Fruit fly (Drosophila melanogaster) whole organism, embryonic: Measurements from ENCODE around the gene Pcyt1.
A peak's percentile ranks its signal among the peaks of the same experiment; 100 is the strongest.

Source experiments
- Atf-2 ChIP-seq: fragments of 200-800 bp; sonication (Bioruptor generic); optimal IDR thresholded peaks from 2 replicates; lab custom pipeline; 2016; ENCODE audit warnings: missing biosample characterization, missing genetic modification characterization
- Bteb2 ChIP-seq: fragments of 200-800 bp; sonication (Bioruptor generic); optimal IDR thresholded peaks from 2 replicates; lab custom pipeline; 2016; ENCODE audit warnings: missing biosample characterization, missing genetic modification characterization
- CG10147 ChIP-seq: fragments of 200-800 bp; sonication (Bioruptor generic); optimal IDR thresholded peaks from 2 replicates; lab custom pipeline; 2019; ENCODE audit warnings: missing biosample characterization, mild to moderate bottlenecking, missing genetic modification characterization, moderate library complexity
- CG10366 ChIP-seq: fragments of 200-800 bp; sonication (Bioruptor generic); IDR thresholded peaks from 2 replicates; pipeline ENCODE4 v1.3.6; 2022; ENCODE audit warnings: missing biosample characterization, missing genetic modification characterization
- CG10654 ChIP-seq: fragments of 200-800 bp; sonication (Bioruptor generic); optimal IDR thresholded peaks from 2 replicates; lab custom pipeline; 2016; ENCODE audit warnings: missing biosample characterization, missing genetic modification characterization
- CG11093 ChIP-seq: fragments of 200-800 bp; sonication (Bioruptor generic); IDR thresholded peaks from 3 replicates; pipeline ENCODE4 v1.3.6; 2022; ENCODE audit warnings: missing biosample characterization, missing genetic modification characterization
- CG12219 ChIP-seq: fragments of 200-800 bp; sonication (Bioruptor generic); optimal IDR thresholded peaks from 3 replicates; lab custom pipeline; 2018; ENCODE audit warnings: missing biosample characterization, mild to moderate bottlenecking, missing genetic modification characterization
- CG13123 ChIP-seq: fragments of 200-800 bp; sonication (Bioruptor generic); optimal IDR thresholded peaks from 2 replicates; lab custom pipeline; 2016; ENCODE audit warnings: missing biosample characterization, missing genetic modification characterization
- CG13296 ChIP-seq: fragments of 200-800 bp; sonication (Bioruptor generic); optimal IDR thresholded peaks from 3 replicates; lab custom pipeline; 2018; ENCODE audit warnings: missing biosample characterization, mild to moderate bottlenecking, missing genetic modification characterization
- CG13624 ChIP-seq: fragments of 200-800 bp; sonication (Bioruptor generic); optimal IDR thresholded peaks from 2 replicates; lab custom pipeline; 2016; ENCODE audit warnings: missing biosample characterization, missing genetic modification characterization
- CG14441 ChIP-seq: fragments of 200-800 bp; sonication (Bioruptor generic); IDR thresholded peaks from 2 replicates; pipeline ENCODE4 v1.3.6; 2022; ENCODE audit warnings: missing biosample characterization, missing genetic modification characterization
- CG14667 ChIP-seq: fragments of 200-800 bp; sonication (Bioruptor generic); IDR thresholded peaks from 2 replicates; pipeline ENCODE4 v1.3.6; 2022; ENCODE audit warnings: missing biosample characterization, missing genetic modification characterization
- CG2116 ChIP-seq: fragments of 200-800 bp; sonication (Bioruptor generic); optimal IDR thresholded peaks from 3 replicates; lab custom pipeline; 2018; ENCODE audit warnings: missing biosample characterization, mild to moderate bottlenecking, missing genetic modification characterization
- CG3065 ChIP-seq: fragments of 200-800 bp; sonication (Bioruptor generic); optimal IDR thresholded peaks from 2 replicates; lab custom pipeline; 2016; ENCODE audit warnings: missing biosample characterization, missing genetic modification characterization
- CG33213 ChIP-seq: fragments of 200-800 bp; sonication (Bioruptor generic); optimal IDR thresholded peaks from 3 replicates; lab custom pipeline; 2016; ENCODE audit warnings: missing biosample characterization, missing genetic modification characterization
- CG34376 ChIP-seq: fragments of 200-800 bp; sonication (Bioruptor generic); optimal IDR thresholded peaks from 2 replicates; lab custom pipeline; 2018; ENCODE audit warnings: missing biosample characterization, mild to moderate bottlenecking, missing genetic modification characterization
- CG42726 ChIP-seq: fragments of 200-800 bp; sonication (Bioruptor generic); IDR thresholded peaks from 2 replicates; pipeline ENCODE4 v1.3.6; 2022; ENCODE audit warnings: missing biosample characterization, missing genetic modification characterization; ENCODE audit not compliant: partially characterized antibody
- CG43689 ChIP-seq: fragments of 200-800 bp; sonication (Bioruptor generic); IDR thresholded peaks from 2 replicates; pipeline ENCODE4 v1.3.6; 2022; ENCODE audit warnings: missing biosample characterization, missing genetic modification characterization
- CG5245 ChIP-seq: fragments of 200-800 bp; sonication (Bioruptor generic); optimal IDR thresholded peaks from 3 replicates; lab custom pipeline; 2016; ENCODE audit warnings: missing biosample characterization, missing genetic modification characterization
- CG5953 ChIP-seq: fragments of 200-800 bp; sonication (Bioruptor generic); IDR thresholded peaks from 2 replicates; pipeline ENCODE4 v1.3.6; 2022; ENCODE audit warnings: missing biosample characterization, missing genetic modification characterization
- CG7786 ChIP-seq: fragments of 200-800 bp; sonication (Bioruptor generic); optimal IDR thresholded peaks from 2 replicates; lab custom pipeline; 2016; ENCODE audit warnings: missing biosample characterization, missing genetic modification characterization
- CG8290 ChIP-seq, 3 experiments: fragments of 200-800 bp; sonication (Bioruptor generic); optimal IDR thresholded peaks; 2 replicates each; lab custom pipeline; 2016 to 2019; ENCODE audit warnings: missing biosample characterization in 3 of 3, missing genetic modification characterization in 3 of 3, mild to moderate bottlenecking in 2 of 3, moderate library complexity in 1 of 3
- CG9215 ChIP-seq: fragments of 200-800 bp; sonication (Bioruptor generic); IDR thresholded peaks from 2 replicates; pipeline ENCODE4 v1.3.6; 2022; ENCODE audit warnings: missing biosample characterization, missing genetic modification characterization
- CG9437 ChIP-seq: fragments of 200-800 bp; sonication (Bioruptor generic); optimal IDR thresholded peaks from 2 replicates; lab custom pipeline; 2018; ENCODE audit warnings: missing biosample characterization, mild to moderate bottlenecking, missing genetic modification characterization
- CG9609 ChIP-seq: fragments of 200-800 bp; sonication (Bioruptor generic); optimal IDR thresholded peaks from 3 replicates; lab custom pipeline; 2016; ENCODE audit warnings: missing biosample characterization, missing genetic modification characterization
- CG9932 ChIP-seq: fragments of 200-800 bp; sonication (Bioruptor generic); IDR thresholded peaks from 2 replicates; pipeline ENCODE4 v1.3.6; 2022; ENCODE audit warnings: missing biosample characterization, missing genetic modification characterization
- D19A ChIP-seq: fragments of 200-800 bp; optimal IDR thresholded peaks from 3 replicates; lab custom pipeline; 2019; ENCODE audit warnings: missing biosample characterization, mild to moderate bottlenecking, missing genetic modification characterization, moderate library complexity
- Dad ChIP-seq: fragments of 200-800 bp; sonication (Bioruptor generic); optimal IDR thresholded peaks from 3 replicates; lab custom pipeline; 2016; ENCODE audit warnings: missing biosample characterization, missing genetic modification characterization
- Dip3 ChIP-seq: fragments of 200-800 bp; sonication (Bioruptor generic); optimal IDR thresholded peaks from 3 replicates; lab custom pipeline; 2016; ENCODE audit warnings: missing biosample characterization, missing genetic modification characterization
- Doc2 ChIP-seq: fragments of 200-800 bp; sonication (Bioruptor generic); IDR thresholded peaks from 2 replicates; pipeline ENCODE4 v1.3.6; 2022; ENCODE audit warnings: missing biosample characterization, missing genetic modification characterization
- Dref ChIP-seq: fragments of 200-800 bp; sonication (Bioruptor generic); IDR thresholded peaks from 2 replicates; pipeline ENCODE4 v1.3.6; 2022; ENCODE audit warnings: missing biosample characterization, missing genetic modification characterization
- Drgx ChIP-seq: fragments of 200-800 bp; sonication (Bioruptor generic); IDR thresholded peaks from 2 replicates; pipeline ENCODE4 v1.3.6; 2022; ENCODE audit warnings: missing biosample characterization, missing genetic modification characterization
- Hmr ChIP-seq: fragments of 200-800 bp; sonication (Bioruptor generic); optimal IDR thresholded peaks from 3 replicates; lab custom pipeline; 2017; ENCODE audit warnings: mild to moderate bottlenecking, missing biosample characterization, missing genetic modification reagents, missing genetic modification characterization
- Oli ChIP-seq: fragments of 200-800 bp; sonication (Bioruptor generic); optimal IDR thresholded peaks from 2 replicates; lab custom pipeline; 2018; ENCODE audit warnings: missing biosample characterization, mild to moderate bottlenecking, missing genetic modification characterization, moderate library complexity
- Rfx ChIP-seq: fragments of 200-800 bp; sonication (Bioruptor generic); IDR thresholded peaks from 2 replicates; pipeline ENCODE4 v1.3.6; 2022; ENCODE audit warnings: missing biosample characterization, missing genetic modification characterization
- Rx ChIP-seq: fragments of 200-800 bp; sonication (Bioruptor generic); IDR thresholded peaks from 2 replicates; pipeline ENCODE4 v1.3.6; 2022; ENCODE audit warnings: missing biosample characterization, missing genetic modification characterization
- Sry-β ChIP-seq: fragments of 200-800 bp; sonication (Bioruptor generic); optimal IDR thresholded peaks from 2 replicates; lab custom pipeline; 2018; ENCODE audit warnings: missing biosample characterization, mild to moderate bottlenecking, missing genetic modification characterization, moderate library complexity
- ase ChIP-seq: fragments of 200-800 bp; sonication (Bioruptor generic); IDR thresholded peaks from 3 replicates; pipeline ENCODE4 v1.3.6; 2022; ENCODE audit warnings: missing biosample characterization, missing genetic modification characterization
- chn ChIP-seq: fragments of 200-800 bp; sonication (Bioruptor generic); optimal IDR thresholded peaks from 2 replicates; lab custom pipeline; 2016; ENCODE audit warnings: missing biosample characterization, missing genetic modification characterization
- crol ChIP-seq: fragments of 200-800 bp; sonication (Bioruptor generic); IDR thresholded peaks from 2 replicates; pipeline ENCODE4 v1.3.6; 2022; ENCODE audit warnings: missing biosample characterization, missing genetic modification characterization
- dati ChIP-seq: fragments of 200-800 bp; sonication (Bioruptor generic); IDR thresholded peaks from 2 replicates; pipeline ENCODE4 v1.3.6; 2022; ENCODE audit warnings: missing biosample characterization, missing genetic modification characterization
- eyg ChIP-seq: fragments of 200-800 bp; sonication (Bioruptor generic); optimal IDR thresholded peaks from 3 replicates; lab custom pipeline; 2016; ENCODE audit warnings: missing biosample characterization, missing genetic modification characterization
- fu2 ChIP-seq: fragments of 200-800 bp; sonication (Bioruptor generic); optimal IDR thresholded peaks from 2 replicates; lab custom pipeline; 2016; ENCODE audit warnings: missing biosample characterization, missing genetic modification characterization
- grn ChIP-seq: fragments of 200-800 bp; sonication (Bioruptor generic); optimal IDR thresholded peaks from 3 replicates; lab custom pipeline; 2017; ENCODE audit warnings: missing biosample characterization, missing genetic modification characterization
- gt ChIP-seq: fragments of 200-800 bp; sonication (Bioruptor generic); IDR thresholded peaks from 2 replicates; pipeline ENCODE4 v1.3.6; 2022; ENCODE audit warnings: missing biosample characterization, missing genetic modification characterization
- lov ChIP-seq, 2 experiments: fragments of 200-800 bp in 1 of 2; fragments of >200 bp in 1 of 2; sonication (Bioruptor generic) in 1 of 2; IDR thresholded peaks in 1 of 2; optimal IDR thresholded peaks in 1 of 2; 2 replicates in 1 of 2; 3 replicates in 1 of 2; pipeline versions ENCODE4 v1.3.6 to Lab custom; 2017 to 2022; ENCODE audit warnings: missing biosample characterization in 1 of 2, missing genetic modification characterization in 1 of 2
- oc ChIP-seq: fragments of 200-800 bp; sonication (Bioruptor generic); optimal IDR thresholded peaks from 2 replicates; lab custom pipeline; 2018; ENCODE audit warnings: missing biosample characterization, mild to moderate bottlenecking, missing genetic modification characterization, moderate library complexity
- salm ChIP-seq: fragments of 200-800 bp; sonication (Bioruptor generic); optimal IDR thresholded peaks from 2 replicates; lab custom pipeline; 2018; ENCODE audit warnings: missing biosample characterization, mild to moderate bottlenecking, missing genetic modification characterization
- sisA ChIP-seq: fragments of 200-800 bp; sonication (Bioruptor generic); IDR thresholded peaks from 2 replicates; pipeline ENCODE4 v1.3.6; 2022; ENCODE audit warnings: missing biosample characterization, missing genetic modification characterization
- tgo ChIP-seq: fragments of 200-800 bp; sonication (Bioruptor generic); IDR thresholded peaks from 3 replicates; pipeline ENCODE4 v1.3.6; 2022; ENCODE audit warnings: missing biosample characterization, missing genetic modification characterization
- vvl ChIP-seq: fragments of 200-800 bp; sonication (Bioruptor generic); IDR thresholded peaks from 2 replicates; pipeline ENCODE4 v1.3.6; 2022; ENCODE audit warnings: missing biosample characterization, missing genetic modification characterization

Pcyt1 gene

DNA sequence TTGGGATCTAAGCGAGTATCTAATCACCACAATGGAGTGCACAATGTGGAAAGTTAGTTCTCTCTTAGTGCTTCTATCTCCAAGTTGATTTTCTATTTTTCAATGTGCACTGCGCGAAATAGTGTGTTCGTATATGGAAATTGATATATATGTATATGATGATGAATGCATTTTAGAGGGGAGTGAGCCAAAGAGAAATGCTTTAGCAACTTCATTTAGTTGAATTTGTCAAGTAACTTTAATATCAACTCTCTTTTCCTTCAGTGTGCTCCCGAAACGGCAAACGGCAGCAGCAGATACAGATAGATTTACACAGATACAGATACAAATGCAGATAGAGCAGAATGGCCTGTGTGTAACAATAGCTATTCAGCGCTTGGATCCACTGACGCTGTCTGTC lies 38.1 kb downstream of the Pcyt1 start (continued):
- TF ChIP-seq vvl (GFP tag; lab: Robert Waterston, UW) (peak; percentile 78), crol (peak; percentile 19; the same call in 1 of the 2 replicates), grn (GFP tag; lab: Kevin White, UChicago) (peak; percentile 7), CG9932 (GFP tag; lab: Robert Waterston, UW) (no peak), CG8290 (GFP tag; optimal IDR thresholded peaks at IDR 0.05; lab: Kevin White, UChicago) (no peak), CG8290 (tag; optimal IDR thresholded peaks at IDR 0.05; lab: Kevin White, UChicago) (peak in 1 of 2 experiments; percentile 75), ase (peak; percentile 55; the same call in 2 of the 3 replicates), Drgx (peak; percentile 87), Dip3 (peak; percentile 25), CG10366 (GFP tag; lab: Robert Waterston, UW) (peak; percentile 44), CG7786 (GFP tag; lab: Kevin White, UChicago) (peak; percentile 26), CG9609 (GFP tag; lab: Kevin White, UChicago) (peak; percentile 61), gt (GFP tag; lab: Robert Waterston, UW) (peak; percentile 27; the same call in 1 of the 2 replicates), CG14441 (GFP tag; lab: Robert Waterston, UW) (peak; percentile 76), CG2116 (GFP tag; lab: Kevin White, UChicago) (peak; percentile 18), CG3065 (GFP tag; lab: Kevin White, UChicago) (peak; percentile 22), CG33213 (GFP tag; lab: Kevin White, UChicago) (no peak), CG10654 (GFP tag; lab: Kevin White, UChicago) (no peak), Sry-β (GFP tag; lab: Kevin White, UChicago) (no peak), sisA (GFP tag; lab: Robert Waterston, UW) (peak; percentile 30; the same call in 1 of the 2 replicates), Hmr (GFP tag; lab: Kevin White, UChicago) (peak; percentile 7), CG11093 (GFP tag; lab: Robert Waterston, UW) (0 out of 3 replicates have a peak, but pooled peaks have one; percentile 14), CG12219 (peak; percentile 64), Atf-2 (GFP tag; lab: Kevin White, UChicago) (peak; percentile 47), CG13123 (GFP tag; lab: Kevin White, UChicago) (peak; percentile 23), tgo (GFP tag; lab: Robert Waterston, UW) (peak; percentile 64), CG9437 (peak; percentile 30), Oli (tag; lab: Kevin White, UChicago) (peak; percentile 72), CG13624 (GFP tag; lab: Kevin White, UChicago) (peak; percentile 55), dati (GFP tag; lab: Robert Waterston, UW) (peak; percentile 60; the same call in 1 of the 2 replicates), CG43689 (GFP tag; lab: Robert Waterston, UW) (0 out of 2 replicates have a peak, but pooled peaks have one; percentile 50), CG42726 (GFP tag; lab: Robert Waterston, UW) (no peak), Bteb2 (GFP tag; lab: Kevin White, UChicago) (peak; percentile 16), CG14667 (GFP tag; lab: Robert Waterston, UW) (peak; percentile 46; the same call in 1 of the 2 replicates), Doc2 (GFP tag; lab: Robert Waterston, UW) (no peak), CG10147 (GFP tag; lab: Kevin White, UChicago) (no peak), D19A (tag; lab: Kevin White, UChicago) (no peak), CG13296 (no peak), eyg (no peak), CG34376 (GFP tag; lab: Kevin White, UChicago) (no peak), Dref (GFP tag; lab: Robert Waterston, UW) (no peak), lov (optimal IDR thresholded peaks at IDR 0.05; lab: Kevin White, UChicago) (no peak), lov (GFP tag; IDR thresholded peaks at IDR 0.05; lab: Robert Waterston, UW) (0 out of 3 replicates have a peak, but pooled peaks have one; percentile 69), Rx (GFP tag; lab: Robert Waterston, UW) (peak; percentile 59), CG5245 (no peak), CG9215 (GFP tag; lab: Robert Waterston, UW) (no peak), fu2 (GFP tag; lab: Kevin White, UChicago) (peak; percentile 25), oc (peak; percentile 59), Dad (GFP tag; lab: Kevin White, UChicago) (no peak), Rfx (GFP tag; lab: Robert Waterston, UW) (peak; percentile 66), chn (GFP tag; lab: Kevin White, UChicago) (peak; percentile 66), salm (tag; lab: Kevin White, UChicago) (peak; percentile 6), CG5953 (GFP tag; lab: Robert Waterston, UW) (no peak)
